Worm (Caenorhabditis elegans) whole organism, mixed stage, embryonic: ENCODE measurements around the gene srh-74.

Source experiments
- blmp-1 ChIP-seq: fragments of 150-350 bp; optimal IDR thresholded peaks from 2 replicates; lab custom pipeline; 2014; ENCODE audit warnings: missing biosample characterization, missing genetic modification characterization
- flh-1 ChIP-seq: fragments of 200-800 bp; sonication (Bioruptor generic); optimal IDR thresholded peaks from 2 replicates; lab custom pipeline; 2018; ENCODE audit warnings: mild to moderate bottlenecking, missing genetic modification characterization, moderate library complexity, missing compliant biosample characterization
- lin-13 ChIP-seq: fragments of 150-350 bp; optimal IDR thresholded peaks from 2 replicates; lab custom pipeline; 2014; ENCODE audit warnings: missing biosample characterization, missing genetic modification characterization
- lsy-2 ChIP-seq: fragments of 150-350 bp; optimal IDR thresholded peaks from 2 replicates; lab custom pipeline; 2014; ENCODE audit warnings: missing biosample characterization, missing genetic modification characterization
- mep-1 ChIP-seq: fragments of 150-350 bp; optimal IDR thresholded peaks from 2 replicates; lab custom pipeline; 2017; ENCODE audit warnings: missing biosample characterization, missing genetic modification reagents, missing genetic modification characterization, inconsistent platforms
- nhr-12 ChIP-seq: fragments of 150-350 bp; optimal IDR thresholded peaks from 2 replicates; lab custom pipeline; 2014; ENCODE audit warnings: missing biosample characterization, missing genetic modification characterization
- snpc-4 ChIP-seq: fragments of 150-350 bp; optimal IDR thresholded peaks from 2 replicates; lab custom pipeline; 2014; ENCODE audit warnings: missing biosample characterization, missing genetic modification characterization
- ztf-11 ChIP-seq: fragments of 150-350 bp; optimal IDR thresholded peaks from 2 replicates; lab custom pipeline; 2014; ENCODE audit warnings: missing biosample characterization, missing genetic modification characterization

DNA sequence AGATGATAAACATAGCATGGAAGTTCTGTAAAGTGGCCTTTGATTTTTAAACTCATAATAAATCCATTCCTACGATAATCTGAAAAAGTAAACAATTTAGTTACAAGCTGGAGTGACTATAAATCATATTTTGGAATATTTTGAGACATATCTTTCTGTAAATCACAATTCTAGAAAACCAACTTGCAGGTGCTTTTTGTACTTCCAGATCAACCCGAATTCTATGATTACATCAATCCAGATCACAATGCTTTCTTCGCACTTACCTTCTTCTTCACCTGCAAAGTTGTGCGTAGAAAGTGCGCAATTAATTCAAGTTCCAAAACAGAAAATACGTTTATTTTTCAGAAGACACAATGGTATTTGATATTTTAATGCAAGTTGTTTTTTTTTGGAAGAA is 33.8 kb downstream of the srh-74 start:
- TF ChIP-seq mep-1 (tag; lab: Kevin White, UChicago): no peak
- TF ChIP-seq lsy-2 (tag; lab: Kevin White, UChicago): no peak
- TF ChIP-seq nhr-12 (tag; lab: Kevin White, UChicago): no peak
- no peak for TF ChIP-seq flh-1
- TF ChIP-seq ztf-11 (tag; lab: Kevin White, UChicago): no peak
- no peak for TF ChIP-seq blmp-1 (tag; lab: Kevin White, UChicago)
- TF ChIP-seq lin-13 (tag; lab: Kevin White, UChicago): no peak
- no peak for TF ChIP-seq snpc-4
